Worm (Caenorhabditis elegans) whole organism, early embryonic: ENCODE results near the gene C39F7.5.

ENCODE experiments used
- B0310.2 ChIP-seq: sonication (generic microtip); optimal IDR thresholded peaks from 2 replicates; lab custom pipeline; 2016; ENCODE audit warnings: mild to moderate bottlenecking, missing genetic modification characterization, missing compliant biosample characterization
- F13C5.2 ChIP-seq: sonication (generic microtip); optimal IDR thresholded peaks from 2 replicates; lab custom pipeline; 2017; ENCODE audit warnings: mild to moderate bottlenecking, missing genetic modification characterization, inconsistent platforms, missing compliant biosample characterization
- aly-1 ChIP-seq: sonication (generic microtip); optimal IDR thresholded peaks from 2 replicates; lab custom pipeline; 2016; ENCODE audit warnings: missing genetic modification characterization, missing compliant biosample characterization
- ama-1 ChIP-seq: fragments of 150-350 bp; optimal IDR thresholded peaks from 2 replicates; lab custom pipeline; 2014
- ceh-13 ChIP-seq: fragments of 200-800 bp; sonication (Bioruptor generic); optimal IDR thresholded peaks from 2 replicates; lab custom pipeline; 2018; ENCODE audit warnings: mild to moderate bottlenecking, missing genetic modification characterization, missing compliant biosample characterization
- ceh-36 ChIP-seq: sonication (generic microtip); optimal IDR thresholded peaks from 2 replicates; lab custom pipeline; 2016; ENCODE audit warnings: missing genetic modification characterization, inconsistent platforms, missing compliant biosample characterization
- ets-7 ChIP-seq: sonication (generic microtip); optimal IDR thresholded peaks from 2 replicates; lab custom pipeline; 2016; ENCODE audit warnings: missing genotype, missing genetic modification characterization, missing compliant biosample characterization
- flt-1 ChIP-seq: fragments of 200-800 bp; sonication (Bioruptor generic); IDR thresholded peaks from 2 replicates; pipeline ENCODE4 v1.3.6; 2022; ENCODE audit warnings: missing genetic modification characterization, missing compliant biosample characterization
- hmbx-1 ChIP-seq: sonication (generic microtip); optimal IDR thresholded peaks from 2 replicates; lab custom pipeline; 2016; ENCODE audit warnings: mild to moderate bottlenecking, missing genetic modification characterization, missing compliant biosample characterization
- hmg-4 ChIP-seq: fragments of 200-800 bp; sonication (Bioruptor generic); optimal IDR thresholded peaks from 2 replicates; lab custom pipeline; 2018; ENCODE audit warnings: mild to moderate bottlenecking, missing genetic modification characterization, missing compliant biosample characterization
- hnd-1 ChIP-seq: sonication (generic microtip); optimal IDR thresholded peaks from 2 replicates; lab custom pipeline; 2016; ENCODE audit warnings: missing genetic modification characterization, missing compliant biosample characterization
- pes-1 ChIP-seq: fragments of 200-800 bp; sonication (Bioruptor generic); IDR thresholded peaks from 2 replicates; pipeline ENCODE4 v1.3.6; 2022; ENCODE audit warnings: missing genetic modification reagents, missing genetic modification characterization, missing compliant biosample characterization
- scrt-1 ChIP-seq: fragments of 200-800 bp; sonication (Bioruptor generic); IDR thresholded peaks from 2 replicates; pipeline ENCODE4 v1.3.6; 2022; ENCODE audit warnings: missing genetic modification characterization, missing compliant biosample characterization
- sea-1 ChIP-seq: fragments of 200-800 bp; sonication (Bioruptor generic); conservative IDR thresholded peaks from 2 replicates; pipeline ENCODE4 v1.3.6; 2022; ENCODE audit warnings: missing genetic modification characterization, missing compliant biosample characterization
- tbx-11 ChIP-seq: fragments of 200-800 bp; sonication (Bioruptor generic); IDR thresholded peaks from 2 replicates; pipeline ENCODE4 v1.3.6; 2022; ENCODE audit warnings: missing genetic modification characterization, missing compliant biosample characterization
- tbx-37 ChIP-seq: fragments of 200-800 bp; sonication (Bioruptor generic); conservative IDR thresholded peaks from 2 replicates; pipeline ENCODE4 v1.3.6; 2022; ENCODE audit warnings: missing genetic modification reagents, missing genetic modification characterization, missing compliant biosample characterization
- tra-4 ChIP-seq: sonication (generic microtip); optimal IDR thresholded peaks from 2 replicates; lab custom pipeline; 2017; ENCODE audit warnings: missing genetic modification characterization, missing compliant biosample characterization

The C39F7.5 gene

DNA sequence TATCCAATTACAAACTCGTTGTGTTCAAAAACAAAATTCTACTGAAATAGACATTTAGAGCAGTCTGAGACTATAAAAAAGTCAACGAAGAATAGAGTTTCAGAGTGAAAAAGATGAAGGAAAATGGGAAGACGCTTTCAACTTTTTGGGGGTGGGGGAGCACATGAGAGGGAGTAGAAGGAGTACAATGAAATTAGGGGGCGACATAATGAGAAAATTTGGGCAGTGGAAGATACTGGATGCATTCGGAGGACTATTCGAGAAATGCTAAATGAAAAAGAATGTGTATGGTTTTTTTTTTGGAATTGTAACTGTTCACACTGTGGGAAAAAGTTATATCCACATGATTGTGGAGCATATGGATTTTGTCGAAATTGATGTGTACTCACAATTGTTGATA, 48.7 kb downstream of the C39F7.5 start:
- TF ChIP-seq tbx-11 (no peak), hmg-4 (no peak), hnd-1 (tag; lab: Kevin White, UChicago) (no peak), tbx-37 (no peak), tra-4 (tag; lab: Kevin White, UChicago) (no peak), scrt-1 (GFP tag; lab: Robert Waterston, UW) (no peak), sea-1 (no peak), ceh-13 (no peak), pes-1 (GFP tag; lab: Robert Waterston, UW) (no peak), aly-1 (no peak), flt-1 (GFP tag; lab: Robert Waterston, UW) (no peak)

DNA sequence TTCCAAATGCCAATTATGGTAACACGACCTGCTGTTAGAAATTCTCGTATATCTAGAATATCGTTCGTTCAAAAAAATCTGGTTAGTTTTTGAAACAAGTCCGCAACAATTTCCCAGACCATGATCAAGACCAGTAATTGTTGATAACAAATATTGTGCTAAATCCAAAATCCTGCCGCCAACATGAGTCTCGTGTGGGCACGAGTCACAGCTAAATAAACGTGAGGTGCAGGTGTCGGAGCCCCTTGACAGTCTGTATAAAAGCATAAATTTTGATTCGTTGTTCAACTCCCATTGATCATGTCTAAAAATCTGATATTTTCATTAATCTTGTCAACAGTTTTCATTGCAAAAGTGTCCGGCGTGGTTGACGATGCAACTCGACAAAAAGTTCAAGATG, 50.2 kb downstream of the C39F7.5 start, which contains the start of gene F16B3.2:
Gene F16B3.2 (plus strand): TSS at position 301 of the 400 bp plus-strand sequence.
- TF ChIP-seq flt-1 (GFP tag; lab: Robert Waterston, UW) (no peak), ama-1 (lab: Kevin White, UChicago) (no peak), B0310.2 (tag; lab: Kevin White, UChicago) (no peak), hnd-1 (tag; lab: Kevin White, UChicago) (no peak), aly-1 (no peak), F13C5.2 (tag; lab: Kevin White, UChicago) (no peak), ets-7 (no peak), hmbx-1 (tag; lab: Kevin White, UChicago) (no peak)

DNA sequence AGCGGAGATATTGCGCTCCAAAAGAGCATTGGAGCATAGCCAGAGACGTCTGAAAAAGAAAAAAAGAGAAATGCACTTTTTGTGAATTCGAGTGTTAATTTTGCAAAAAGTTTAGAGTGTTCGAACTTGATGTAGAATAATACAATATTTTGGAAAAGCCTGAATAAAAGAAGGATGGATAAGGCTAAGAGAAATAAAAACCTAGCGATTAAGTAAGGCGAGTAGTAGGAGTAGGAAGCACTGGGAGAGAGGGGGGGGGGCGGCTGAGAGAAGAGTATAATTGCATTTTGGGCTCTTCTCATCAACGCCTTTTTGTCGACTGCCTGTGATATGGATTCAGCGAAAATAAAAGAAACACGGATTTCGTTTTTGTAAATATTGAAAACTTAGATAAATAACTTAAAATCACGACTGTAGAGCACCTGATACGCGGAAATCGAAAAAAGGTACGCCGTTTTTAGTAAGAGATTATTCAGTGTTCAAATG, 53.3 kb downstream of the C39F7.5 start, which contains the start of gene F16B3.3:
Gene F16B3.3 (minus strand): TSS at position 51 of the 486 bp plus-strand sequence.
- no peak for TF ChIP-seq F13C5.2 (tag; lab: Kevin White, UChicago)
- TF ChIP-seq B0310.2 (tag; lab: Kevin White, UChicago), result no peak
- TF ChIP-seq ceh-36 (tag; lab: Kevin White, UChicago), result no peak
- no peak for TF ChIP-seq tbx-11
- TF ChIP-seq ets-7, result no peak
- no peak for TF ChIP-seq hmbx-1 (tag; lab: Kevin White, UChicago)
- TF ChIP-seq hnd-1 (tag; lab: Kevin White, UChicago), result no peak
- no peak for TF ChIP-seq ceh-13
